Worm (Caenorhabditis elegans) whole organism, L1 larva: ENCODE results near the gene T20D3.14.
"Not testable (repeated sequence)": the region's sequence is repeated elsewhere in the genome, so short reads cannot be mapped to it uniquely, and the experiment has no call there.

Source experiments
- C16A3.4 ChIP-seq: fragments of 150-350 bp; optimal IDR thresholded peaks from 2 replicates; lab custom pipeline; 2014; ENCODE audit warnings: missing biosample characterization, missing genetic modification characterization
- C34B4.2 ChIP-seq: sonication (generic microtip); optimal IDR thresholded peaks from 2 replicates; lab custom pipeline; 2017; ENCODE audit warnings: mild to moderate bottlenecking, missing genetic modification characterization, missing compliant biosample characterization
- F16B12.6 ChIP-seq: fragments of 150-350 bp; optimal IDR thresholded peaks from 2 replicates; lab custom pipeline; 2014; ENCODE audit warnings: missing biosample characterization, missing genetic modification characterization
- Y116A8C.19 ChIP-seq: sonication (generic microtip); optimal IDR thresholded peaks from 2 replicates; lab custom pipeline; 2016; ENCODE audit warnings: missing compliant biosample characterization, missing genetic modification characterization, borderline replicate concordance
- aha-1 ChIP-seq: fragments of 150-350 bp; optimal IDR thresholded peaks from 2 replicates; lab custom pipeline; 2014; ENCODE audit warnings: missing biosample characterization, missing genetic modification characterization
- alr-1 ChIP-seq: fragments of 200-800 bp; sonication (Bioruptor generic); optimal IDR thresholded peaks from 2 replicates; lab custom pipeline; 2018; ENCODE audit warnings: borderline replicate concordance, mild to moderate bottlenecking, missing genetic modification characterization, missing compliant biosample characterization
- aly-2 ChIP-seq: fragments of 150-350 bp; optimal IDR thresholded peaks from 2 replicates; lab custom pipeline; 2014; ENCODE audit warnings: missing biosample characterization, missing genetic modification characterization
- blmp-1 ChIP-seq: fragments of 150-350 bp; optimal IDR thresholded peaks from 2 replicates; lab custom pipeline; 2014; ENCODE audit warnings: missing biosample characterization, missing genetic modification characterization
- ceh-8 ChIP-seq: fragments of 200-800 bp; sonication (Bioruptor generic); optimal IDR thresholded peaks from 2 replicates; lab custom pipeline; 2018; ENCODE audit warnings: mild to moderate bottlenecking, missing genetic modification characterization, moderate library complexity, missing compliant biosample characterization
- ceh-82 ChIP-seq, 3 experiments: fragments of 150-350 bp in 1 of 3; sonication (generic microtip) in 2 of 3; optimal IDR thresholded peaks; 2 replicates each; lab custom pipeline; 2014 to 2017; ENCODE audit warnings: missing biosample characterization in 3 of 3, missing genetic modification characterization in 3 of 3
- ceh-88 ChIP-seq: fragments of 200-800 bp; sonication (Bioruptor generic); IDR thresholded peaks from 2 replicates; pipeline ENCODE4 v1.3.6; 2022; ENCODE audit warnings: missing genetic modification characterization, missing compliant biosample characterization
- ceh-90 ChIP-seq: sonication (generic microtip); optimal IDR thresholded peaks from 2 replicates; lab custom pipeline; 2016; ENCODE audit warnings: missing genetic modification characterization, missing compliant biosample characterization
- fkh-4 ChIP-seq: sonication (generic microtip); optimal IDR thresholded peaks from 2 replicates; lab custom pipeline; 2016; ENCODE audit warnings: missing compliant biosample characterization, missing genetic modification characterization, borderline replicate concordance
- fkh-8 ChIP-seq: sonication (generic microtip); optimal IDR thresholded peaks from 2 replicates; lab custom pipeline; 2016; ENCODE audit warnings: mild to moderate bottlenecking, missing genetic modification characterization, missing compliant biosample characterization
- hlh-17 ChIP-seq: fragments of 200-800 bp; sonication (Bioruptor generic); optimal IDR thresholded peaks from 2 replicates; lab custom pipeline; 2018; ENCODE audit warnings: missing genetic modification characterization, mild to moderate bottlenecking, missing compliant biosample characterization, moderate library complexity, borderline replicate concordance
- irx-1 ChIP-seq: sonication (generic microtip); optimal IDR thresholded peaks from 2 replicates; lab custom pipeline; 2016; ENCODE audit warnings: missing genetic modification characterization, missing compliant biosample characterization
- lin-13 ChIP-seq: fragments of 150-350 bp; optimal IDR thresholded peaks from 2 replicates; lab custom pipeline; 2014; ENCODE audit warnings: missing biosample characterization, missing genetic modification reagents, missing genetic modification characterization
- lin-14 ChIP-seq: fragments of 200-800 bp; sonication (Bioruptor generic); optimal IDR thresholded peaks from 2 replicates; lab custom pipeline; 2018; ENCODE audit warnings: mild to moderate bottlenecking, missing genetic modification characterization, moderate library complexity, missing compliant biosample characterization
- lin-39 ChIP-seq: fragments of 150-350 bp; optimal IDR thresholded peaks from 2 replicates; lab custom pipeline; 2014; ENCODE audit warnings: missing biosample characterization, missing genetic modification reagents, missing genetic modification characterization
- mdl-1 ChIP-seq, 2 experiments: fragments of 150-350 bp; optimal IDR thresholded peaks; 2 replicates each; lab custom pipeline; 2014 to 2017; ENCODE audit warnings: missing biosample characterization in 2 of 2, missing genetic modification characterization in 2 of 2, inconsistent platforms in 1 of 2
- nhr-11 ChIP-seq: fragments of 150-350 bp; optimal IDR thresholded peaks from 2 replicates; lab custom pipeline; 2014; ENCODE audit warnings: missing biosample characterization, missing genetic modification characterization
- nhr-28 ChIP-seq: fragments of 150-350 bp; optimal IDR thresholded peaks from 2 replicates; lab custom pipeline; 2014; ENCODE audit warnings: missing biosample characterization, missing genetic modification characterization
- nhr-77 ChIP-seq: fragments of 150-350 bp; optimal IDR thresholded peaks from 2 replicates; lab custom pipeline; 2014; ENCODE audit warnings: missing biosample characterization, missing genetic modification characterization
- nhr-90 ChIP-seq: sonication (generic microtip); optimal IDR thresholded peaks from 2 replicates; lab custom pipeline; 2016; ENCODE audit warnings: mild to moderate bottlenecking, missing genetic modification characterization, missing compliant biosample characterization; ENCODE audit not compliant: poor library complexity
- skn-1 ChIP-seq: fragments of 150-350 bp; optimal IDR thresholded peaks from 2 replicates; lab custom pipeline; 2014; ENCODE audit warnings: missing biosample characterization, missing genetic modification characterization
- sup-37 ChIP-seq: fragments of 200-800 bp; sonication (Bioruptor generic); optimal IDR thresholded peaks from 2 replicates; lab custom pipeline; 2018; ENCODE audit warnings: mild to moderate bottlenecking, missing genetic modification characterization, missing compliant biosample characterization
- tbx-2 ChIP-seq: sonication (generic microtip); optimal IDR thresholded peaks from 2 replicates; lab custom pipeline; 2016; ENCODE audit warnings: missing genetic modification characterization, missing compliant biosample characterization
- unc-130 ChIP-seq: fragments of 150-350 bp; optimal IDR thresholded peaks from 2 replicates; lab custom pipeline; 2017; ENCODE audit warnings: missing biosample characterization, missing genetic modification characterization, inconsistent platforms
- unc-30 ChIP-seq: sonication (generic microtip); optimal IDR thresholded peaks from 2 replicates; lab custom pipeline; 2017; ENCODE audit warnings: missing biosample characterization, missing genetic modification characterization
- unc-62 ChIP-seq: fragments of 150-350 bp; optimal IDR thresholded peaks from 2 replicates; lab custom pipeline; 2014; ENCODE audit warnings: missing biosample characterization, missing genetic modification reagents, missing genetic modification characterization
- zip-4 ChIP-seq: fragments of 200-800 bp; sonication (Bioruptor generic); optimal IDR thresholded peaks from 2 replicates; lab custom pipeline; 2018; ENCODE audit warnings: mild to moderate bottlenecking, missing genetic modification characterization, moderate library complexity, missing compliant biosample characterization

Gene T20D3.14

ce11 chrIV:9296285-9296684 lies 39.4 kb downstream of the T20D3.14 start, which contains the start of gene F49C12.1:
Gene F49C12.1 (minus strand): TSS chrIV:9296354.
- TF ChIP-seq ceh-88 (GFP tag; lab: Robert Waterston, UW) = no peak
- no peak for TF ChIP-seq ceh-82 (tag; optimal IDR thresholded peaks at IDR 0.05; lab: Kevin White, UChicago)
- TF ChIP-seq aha-1 (tag; lab: Kevin White, UChicago) = no peak
- TF ChIP-seq irx-1 (tag; lab: Kevin White, UChicago) = no peak
- TF ChIP-seq alr-1 (tag; lab: Kevin White, UChicago) = no peak
- no peak for TF ChIP-seq skn-1
- TF ChIP-seq ceh-90 (tag; lab: Kevin White, UChicago) = no peak
- TF ChIP-seq sup-37 (GFP tag; lab: Kevin White, UChicago) = no peak
- TF ChIP-seq unc-62 (GFP tag; lab: Kevin White, UChicago) = no peak
- TF ChIP-seq lin-13 (GFP tag; lab: Kevin White, UChicago) = no peak
- TF ChIP-seq blmp-1 (tag; lab: Kevin White, UChicago) = no peak
- TF ChIP-seq C34B4.2 (tag; lab: Kevin White, UChicago) = no peak
- no peak for TF ChIP-seq C16A3.4 (tag; lab: Kevin White, UChicago)

- TF ChIP-seq fkh-8, lin-39, unc-30 (tag; lab: Kevin White, UChicago): not testable (repeated sequence)
Measured at ce11 chrIV:9293825-9294224, 41.9 kb downstream of the T20D3.14 start, which contains the start of gene nhr-264. Gene nhr-264 (minus strand): TSS chrIV:9293925.

DNA sequence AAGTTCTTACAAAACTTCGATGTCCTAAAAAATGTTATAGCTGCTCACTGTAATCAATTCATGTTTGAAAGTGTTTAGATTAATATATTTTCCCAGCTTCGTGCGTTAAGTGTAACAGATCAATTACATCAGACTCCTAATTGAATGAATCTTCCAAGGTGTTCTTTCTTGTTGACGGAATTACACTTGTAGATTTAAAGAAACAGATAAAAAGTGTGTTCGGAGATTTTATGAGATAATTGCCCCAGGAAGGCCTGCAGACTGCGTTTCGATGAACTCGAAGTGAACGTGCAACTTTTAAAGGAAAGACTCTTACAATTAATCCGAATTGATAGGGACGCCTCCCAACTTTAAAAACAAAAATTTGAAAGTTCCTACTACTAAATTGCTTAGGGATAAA lies 46.1 kb downstream of the T20D3.14 start:
- TF ChIP-seq hlh-17 (GFP tag; lab: Kevin White, UChicago) (no peak), ceh-88 (GFP tag; lab: Robert Waterston, UW) (no peak), unc-62 (GFP tag; lab: Kevin White, UChicago) (no peak), tbx-2 (tag; lab: Kevin White, UChicago) (no peak), fkh-4 (tag; lab: Kevin White, UChicago) (no peak), unc-130 (tag; lab: Kevin White, UChicago) (no peak), zip-4 (GFP tag; lab: Kevin White, UChicago) (no peak), aly-2 (tag; lab: Kevin White, UChicago) (no peak), nhr-28 (tag; lab: Kevin White, UChicago) (no peak), lin-14 (no peak), ceh-82 (tag; optimal IDR thresholded peaks at IDR 0.05; lab: Kevin White, UChicago) (no peak), Y116A8C.19 (tag; lab: Kevin White, UChicago) (no peak), nhr-90 (tag; lab: Kevin White, UChicago) (no peak), nhr-77 (tag; lab: Kevin White, UChicago) (no peak), F16B12.6 (tag; lab: Kevin White, UChicago) (no peak)

DNA sequence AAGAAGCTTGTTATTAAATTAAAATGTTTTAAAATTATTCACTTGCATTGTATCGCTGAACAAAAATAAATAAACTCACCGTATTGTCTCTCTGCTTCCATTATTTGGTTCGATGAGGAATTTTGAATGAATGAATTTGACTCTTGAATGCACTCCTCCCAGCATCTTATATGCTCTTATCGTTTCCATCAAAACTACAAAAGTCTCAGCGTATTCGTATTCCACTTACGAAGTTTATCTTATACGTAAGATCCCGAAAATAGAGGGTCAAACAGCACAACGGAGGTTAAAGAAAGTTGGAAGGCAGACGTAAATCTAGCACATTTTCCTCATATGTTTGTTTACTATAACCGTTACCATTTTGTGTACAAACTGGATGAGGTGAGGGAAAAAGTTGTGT lies 49.4 kb downstream of the T20D3.14 start, which contains the start of gene nhr-267:
nhr-267 (minus strand) TSS at position 101 of the 400 bp plus-strand sequence.
- not testable (repeated sequence) for TF ChIP-seq nhr-11; ceh-8 (GFP tag; lab: Kevin White, UChicago); mdl-1 (tag; optimal IDR thresholded peaks at IDR 0.05; lab: Kevin White, UChicago)
- TF ChIP-seq, all 84 proteins: peak for 0; not testable (repeated sequence) for 84
